Fruit fly (Drosophila melanogaster) whole organism, wandering third instar larva: Measurements from ENCODE around the gene rdx.

Experiments used
- CG32264 ChIP-seq: fragments of 200-800 bp; sonication (Bioruptor generic); optimal IDR thresholded peaks from 2 replicates; lab custom pipeline; 2016; ENCODE audit warnings: missing biosample characterization, missing genetic modification characterization
- CrebA ChIP-seq: fragments of 200-800 bp; sonication (Bioruptor generic); optimal IDR thresholded peaks from 2 replicates; lab custom pipeline; 2016; ENCODE audit warnings: missing biosample characterization, mild to moderate bottlenecking, missing genetic modification characterization, borderline replicate concordance
- Hr78 ChIP-seq: fragments of >200 bp; optimal IDR thresholded peaks from 2 replicates; lab custom pipeline; 2017; ENCODE audit warnings: missing biosample characterization, missing genetic modification characterization
- Jra ChIP-seq: sonication (Bioruptor generic); optimal IDR thresholded peaks from 2 replicates; lab custom pipeline; 2016; ENCODE audit warnings: missing biosample characterization, missing genetic modification characterization
- Vsx2 ChIP-seq: fragments of 200-300, 225-300 bp; sonication (Bioruptor generic); optimal IDR thresholded peaks from 2 replicates; lab custom pipeline; 2018; ENCODE audit warnings: missing biosample characterization, missing genetic modification characterization; ENCODE audit not compliant: partially characterized antibody
- lola ChIP-seq: fragments of >200 bp; optimal IDR thresholded peaks from 2 replicates; lab custom pipeline; 2017; ENCODE audit warnings: missing biosample characterization, missing genetic modification characterization

DNA sequence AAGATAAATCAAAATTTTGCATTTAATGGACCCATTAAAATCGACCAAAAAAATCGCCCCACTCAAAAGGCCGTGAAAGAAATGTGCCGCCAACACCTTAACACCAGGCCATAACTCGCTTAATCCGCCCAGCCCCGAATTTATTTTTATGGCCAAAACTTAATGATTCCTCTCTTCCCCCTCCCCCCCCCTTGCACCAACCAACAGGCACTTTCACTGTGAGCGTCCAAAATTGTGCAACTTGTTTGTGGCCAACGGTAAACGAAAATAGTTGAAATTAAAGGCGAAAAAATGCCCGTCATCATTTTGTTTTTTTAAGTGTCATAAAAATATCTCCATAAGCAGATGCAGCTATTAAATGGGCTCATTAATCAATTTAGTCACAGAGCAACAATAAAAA is 85.7 kb downstream of the rdx start:
- no peak for TF ChIP-seq Vsx2 (GFP tag; lab: Kevin White, UChicago)
- no peak for TF ChIP-seq lola (GFP tag; lab: Kevin White, UChicago)
- no peak for TF ChIP-seq Jra
- no peak for TF ChIP-seq CrebA (GFP tag; lab: Kevin White, UChicago)
- TF ChIP-seq CG32264 (GFP tag; lab: Kevin White, UChicago) = no peak
- TF ChIP-seq Hr78 (GFP tag; lab: Kevin White, UChicago) = no peak
